Worm (Caenorhabditis elegans) whole organism, L3 larva: Measurements from ENCODE around the gene nep-8.

Experiments used
- aly-2 ChIP-seq: fragments of 150-350 bp; optimal IDR thresholded peaks from 2 replicates; lab custom pipeline; 2014; ENCODE audit warnings: missing biosample characterization, missing genetic modification characterization
- ama-1 ChIP-seq: fragments of 150-350 bp; optimal IDR thresholded peaks from 2 replicates; lab custom pipeline; 2018
- daf-12 ChIP-seq: fragments of 150-350 bp; optimal IDR thresholded peaks from 2 replicates; lab custom pipeline; 2014; ENCODE audit warnings: missing biosample characterization, missing genetic modification reagents, missing genetic modification characterization
- elt-2 ChIP-seq: sonication (generic microtip); optimal IDR thresholded peaks from 2 replicates; lab custom pipeline; 2016; ENCODE audit warnings: missing genetic modification reagents, mild to moderate bottlenecking, missing genetic modification characterization, missing compliant biosample characterization
- elt-3 ChIP-seq, 3 experiments: fragments of 150-350 bp in 1 of 3; sonication (generic microtip) in 2 of 3; optimal IDR thresholded peaks; 2 replicates in 2 of 3; 4 replicates in 1 of 3; lab custom pipeline; 2014 to 2017; ENCODE audit warnings: missing biosample characterization in 3 of 3, missing genetic modification characterization in 3 of 3
- fos-1 ChIP-seq: fragments of 150-350 bp; optimal IDR thresholded peaks from 2 replicates; lab custom pipeline; 2014; ENCODE audit warnings: missing biosample characterization, missing genetic modification characterization
- hmg-11 ChIP-seq: sonication (generic microtip); optimal IDR thresholded peaks from 2 replicates; lab custom pipeline; 2016; ENCODE audit warnings: missing genetic modification characterization, missing compliant biosample characterization
- mdl-1 ChIP-seq: fragments of 150-350 bp; optimal IDR thresholded peaks from 2 replicates; lab custom pipeline; 2014; ENCODE audit warnings: missing biosample characterization, missing genetic modification characterization
- tbx-2 ChIP-seq: sonication (generic microtip); optimal IDR thresholded peaks from 2 replicates; lab custom pipeline; 2016; ENCODE audit warnings: mild to moderate bottlenecking, missing genetic modification characterization, missing compliant biosample characterization
- unc-62 ChIP-seq: fragments of 150-350 bp; sonication (generic microtip); optimal IDR thresholded peaks from 4 replicates; lab custom pipeline; 2014; ENCODE audit warnings: missing biosample characterization, missing genetic modification reagents, missing genetic modification characterization
- zag-1 ChIP-seq: fragments of 150-350 bp; optimal IDR thresholded peaks from 2 replicates; lab custom pipeline; 2014; ENCODE audit warnings: missing biosample characterization, missing genetic modification characterization

DNA sequence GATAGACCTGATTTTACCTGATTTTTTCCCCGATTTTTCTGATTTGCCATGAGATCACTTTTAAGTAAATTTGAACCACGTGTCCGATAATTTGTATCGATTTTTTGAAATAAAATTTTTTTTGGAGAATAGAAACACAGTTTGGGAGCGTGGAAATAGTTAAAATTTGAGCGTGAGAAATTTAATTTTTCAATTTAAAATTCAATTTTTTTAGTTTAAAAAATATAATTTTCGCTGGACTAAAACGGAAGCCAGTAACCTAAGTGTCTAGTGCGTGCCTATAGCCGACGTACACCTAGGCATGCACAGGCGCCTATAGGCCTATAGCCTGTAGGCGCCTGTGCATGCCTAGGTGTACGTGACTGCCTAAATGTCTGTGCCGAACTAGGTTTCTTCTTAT is 4.4 kb upstream of the nep-8 start, which contains the start of gene nep-9:
- TF ChIP-seq ama-1 (lab: Kevin White, UChicago): no peak
- no peak for TF ChIP-seq tbx-2 (tag; lab: Kevin White, UChicago)
- TF ChIP-seq zag-1 (tag; lab: Kevin White, UChicago): no peak
- no peak for TF ChIP-seq mdl-1 (tag; lab: Kevin White, UChicago)
- no peak for TF ChIP-seq unc-62 (GFP tag; lab: Kevin White, UChicago)
- TF ChIP-seq hmg-11: no peak
- TF ChIP-seq aly-2 (tag; lab: Kevin White, UChicago): no peak
- TF ChIP-seq daf-12 (tag; lab: Kevin White, UChicago): no peak
- TF ChIP-seq elt-2: no peak
- TF ChIP-seq elt-3 (tag; optimal IDR thresholded peaks at IDR 0.05; lab: Kevin White, UChicago): no peak
- no peak for TF ChIP-seq fos-1 (tag; lab: Kevin White, UChicago)
